Fruit fly (Drosophila melanogaster): ENCODE results near the gene Clp.

The Clp gene

DNA sequence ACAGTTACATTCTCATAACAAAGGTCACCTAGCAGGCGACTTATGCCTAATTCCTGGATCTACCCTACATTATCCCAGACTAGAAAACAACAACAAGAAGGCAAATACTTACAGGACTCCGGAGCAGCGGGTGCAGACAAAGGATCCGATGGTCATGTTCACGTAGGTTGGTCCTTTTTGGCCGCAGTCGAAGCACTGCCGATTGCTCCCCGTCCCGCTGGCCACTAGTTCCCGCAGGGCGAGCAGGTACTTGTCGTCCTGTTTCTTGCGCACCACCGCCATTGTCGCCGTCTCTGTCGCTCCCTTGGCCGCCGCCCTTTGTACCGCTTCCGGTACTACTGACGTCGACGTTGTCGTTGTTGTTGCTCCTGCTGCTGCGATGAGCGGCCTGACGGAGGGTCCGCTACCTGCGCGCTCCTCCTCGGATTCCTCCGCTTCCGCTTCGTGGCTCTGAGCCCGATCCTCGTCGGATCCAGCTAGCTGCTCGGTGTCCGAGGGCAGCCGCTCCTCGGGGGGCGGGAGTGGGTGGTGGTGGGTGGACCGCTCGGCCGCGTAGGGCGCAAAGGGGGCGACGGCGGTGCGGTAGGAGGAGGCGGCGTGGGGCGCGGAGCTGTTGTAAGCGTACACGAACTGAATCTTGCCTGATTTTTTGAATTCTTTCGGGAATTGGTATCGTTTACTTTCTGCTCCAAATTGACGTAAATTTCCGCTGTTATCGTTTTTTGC lies 30.2 kb downstream of the Clp start:
- TF ChIP-seq Max (GFP tag; optimal IDR thresholded peaks at IDR 0.05) (no peak), bbx (GFP tag; IDR thresholded peaks at IDR 0.05; ENCODE audit: partially characterized antibody) (0 out of 2 replicates have a peak, but pooled peaks have one; percentile 22), twi (tag; optimal IDR thresholded peaks at IDR 0.05) (peak; percentile 21), so (GFP tag; IDR thresholded peaks at IDR 0.05) (0 out of 3 replicates have a peak, but pooled peaks have one; percentile 20), chn (GFP tag; optimal IDR thresholded peaks at IDR 0.05) (peak; percentile 6), CG1792 (GFP tag; optimal IDR thresholded peaks at IDR 0.05) (no peak), tna (GFP tag; IDR thresholded peaks at IDR 0.05; ENCODE audit: partially characterized antibody) (no peak), hbn (GFP tag; IDR thresholded peaks at IDR 0.05; ENCODE audit: partially characterized antibody) (0 out of 2 replicates have a peak, but pooled peaks have one; percentile 22), Med (GFP tag) (peak; percentile 62), lilli (GFP tag; optimal IDR thresholded peaks at IDR 0.05) (no peak), Rfx (GFP tag; IDR thresholded peaks at IDR 0.05) (0 out of 2 replicates have a peak, but pooled peaks have one; percentile 13), D (optimal IDR thresholded peaks at IDR 0.05) (peak; percentile 57), D (GFP tag; optimal IDR thresholded peaks at IDR 0.05) (no peak), CG15479 (GFP tag; optimal IDR thresholded peaks at IDR 0.05) (peak; percentile 86), hb (GFP tag; IDR thresholded peaks at IDR 0.05; ENCODE audit: partially characterized antibody) (0 out of 3 replicates have a peak, but pooled peaks have one; percentile 8), tll (GFP tag; optimal IDR thresholded peaks at IDR 0.05) (peak in 1 of 2 experiments; percentile 55), CG4360 (GFP tag; IDR thresholded peaks at IDR 0.05) (peak; percentile 80), CG10321 (GFP tag; IDR thresholded peaks at IDR 0.05) (0 out of 2 replicates have a peak, but pooled peaks have one; percentile 34), CG11456 (GFP tag; IDR thresholded peaks at IDR 0.05) (0 out of 3 replicates have a peak, but pooled peaks have one; percentile 18), Tbp (GFP tag; optimal IDR thresholded peaks at IDR 0.05) (no peak), zen (tag; optimal IDR thresholded peaks at IDR 0.05) (peak; percentile 79), aop (GFP tag; IDR thresholded peaks at IDR 0.05) (0 out of 2 replicates have a peak, but pooled peaks have one; percentile 5), ci (GFP tag; IDR thresholded peaks at IDR 0.05) (peak; percentile 47; the same call in 1 of the 3 replicates), lmd (GFP tag; IDR thresholded peaks at IDR 0.05) (no peak), en (GFP tag; optimal IDR thresholded peaks at IDR 0.05) (no peak), HmgD (GFP tag; optimal IDR thresholded peaks at IDR 0.05) (peak; percentile 23), ewg (GFP tag; optimal IDR thresholded peaks at IDR 0.05) (no peak), Mrtf (GFP tag; IDR thresholded peaks at IDR 0.05) (no peak), CG3726 (GFP tag; IDR thresholded peaks at IDR 0.05) (no peak), zfh1 (GFP tag; IDR thresholded peaks at IDR 0.05) (peak; percentile 24; the same call in 1 of the 3 replicates), CG1832 (GFP tag; optimal IDR thresholded peaks at IDR 0.05) (peak; percentile 47), lov (optimal IDR thresholded peaks at IDR 0.05) (no peak), lov (GFP tag; IDR thresholded peaks at IDR 0.05) (0 out of 3 replicates have a peak, but pooled peaks have one; percentile 11), crol (GFP tag; IDR thresholded peaks at IDR 0.05) (peak; percentile 76), sens (GFP tag) (peak; percentile 59), chm (GFP tag; IDR thresholded peaks at IDR 0.05) (0 out of 2 replicates have a peak, but pooled peaks have one; percentile 19)

dm6 chr2L:850727-851257 lies 31.0 kb downstream of the Clp start, which contains the start of gene drongo:
Gene drongo, minus strand, starts transcription at chr2L:851071.
- TF ChIP-seq CHES-1-like (GFP tag; optimal IDR thresholded peaks at IDR 0.05) (peak; percentile 67), CG43689 (GFP tag; IDR thresholded peaks at IDR 0.05) (0 out of 2 replicates have a peak, but pooled peaks have one; percentile 10), CG10654 (GFP tag; optimal IDR thresholded peaks at IDR 0.05) (no peak), dpn (GFP tag; optimal IDR thresholded peaks at IDR 0.05) (peak in 1 of 2 experiments; percentile 44), Hmr (GFP tag; optimal IDR thresholded peaks at IDR 0.05) (peak; percentile 81), al (GFP tag; IDR thresholded peaks at IDR 0.05) (0 out of 2 replicates have a peak, but pooled peaks have one; percentile 17), twi (tag; optimal IDR thresholded peaks at IDR 0.05) (no peak), CG17328 (GFP tag; IDR thresholded peaks at IDR 0.05) (peak; percentile 32; the same call in 1 of the 2 replicates), Tbp (GFP tag; optimal IDR thresholded peaks at IDR 0.05) (no peak), vfl (GFP tag; optimal IDR thresholded peaks at IDR 0.05) (peak; percentile 57), B-H1 (GFP tag; IDR thresholded peaks at IDR 0.05) (no peak), Lpt (GFP tag; optimal IDR thresholded peaks at IDR 0.05) (no peak), CG6791 (GFP tag; IDR thresholded peaks at IDR 0.05; ENCODE audit: partially characterized antibody) (peak; percentile 68), inv (GFP tag; IDR thresholded peaks at IDR 0.05; ENCODE audit: partially characterized antibody) (peak; percentile 11; the same call in 1 of the 2 replicates), CG11695 (GFP tag; IDR thresholded peaks at IDR 0.05) (no peak), Aef1 (GFP tag; IDR thresholded peaks at IDR 0.05) (peak; percentile 54; the same call in 2 of the 3 replicates)
